Fruit fly (Drosophila melanogaster): Measurements from ENCODE around the gene Nnk.

The Nnk gene

dm6 chr3R:17781371-17781770, 23.7 kb downstream of the Nnk start (continued):
- TF ChIP-seq Atf6 (GFP tag; IDR thresholded peaks at IDR 0.05): peak; percentile 84
- peak; percentile 49 for TF ChIP-seq CG18764 (GFP tag; optimal IDR thresholded peaks at IDR 0.05)
- TF ChIP-seq seq (GFP tag; IDR thresholded peaks at IDR 0.05): peak; percentile 79
- TF ChIP-seq CG6175 (GFP tag; IDR thresholded peaks at IDR 0.05): peak; percentile 68; the same call in 2 of the 3 replicates
- peak in 1 of 2 experiments; percentile 22 for TF ChIP-seq Hr78 (GFP tag; optimal IDR thresholded peaks at IDR 0.05)
- no peak for TF ChIP-seq gfzf (GFP tag; optimal IDR thresholded peaks at IDR 0.05)
- peak; percentile 72 for TF ChIP-seq Camta (GFP tag; optimal IDR thresholded peaks at IDR 0.05)
- peak; percentile 43 for TF ChIP-seq vfl (GFP tag; optimal IDR thresholded peaks at IDR 0.05)
- TF ChIP-seq ATbp (GFP tag; optimal IDR thresholded peaks at IDR 0.05): peak; percentile 76
- peak; percentile 66 for TF ChIP-seq HmgZ (tag; optimal IDR thresholded peaks at IDR 0.05)
- peak; percentile 84 for TF ChIP-seq ind (GFP tag; optimal IDR thresholded peaks at IDR 0.05)
- no peak for TF ChIP-seq CG17912 (GFP tag; optimal IDR thresholded peaks at IDR 0.05)
- TF ChIP-seq CG30403 (GFP tag; optimal IDR thresholded peaks at IDR 0.05): peak; percentile 83
- TF ChIP-seq H15 (GFP tag; IDR thresholded peaks at IDR 0.05): peak; percentile 85
- TF ChIP-seq Taf1 (GFP tag; IDR thresholded peaks at IDR 0.05): peak; percentile 89
- TF ChIP-seq gce (GFP tag; IDR thresholded peaks at IDR 0.05): peak; percentile 76; the same call in 2 of the 3 replicates
- TF ChIP-seq jing (GFP tag; optimal IDR thresholded peaks at IDR 0.05): peak; percentile 26
- peak; percentile 39 for TF ChIP-seq CG7928 (GFP tag; optimal IDR thresholded peaks at IDR 0.05)
- TF ChIP-seq CG32772 (GFP tag; IDR thresholded peaks at IDR 0.05): peak; percentile 89
- TF ChIP-seq oc (tag; optimal IDR thresholded peaks at IDR 0.05): peak; percentile 72
- TF ChIP-seq CG6254 (GFP tag; optimal IDR thresholded peaks at IDR 0.05): peak; percentile 13
- TF ChIP-seq nom (GFP tag; optimal IDR thresholded peaks at IDR 0.05): no peak
- no peak for TF ChIP-seq CG17568 (GFP tag; optimal IDR thresholded peaks at IDR 0.05)
- TF ChIP-seq amos (GFP tag; IDR thresholded peaks at IDR 0.05; ENCODE audit: partially characterized antibody): no peak
- peak; percentile 26 for TF ChIP-seq da (GFP tag; optimal IDR thresholded peaks at IDR 0.05)
- TF ChIP-seq bbx (GFP tag; IDR thresholded peaks at IDR 0.05; ENCODE audit: partially characterized antibody): no peak
- TF ChIP-seq CG9727 (GFP tag; optimal IDR thresholded peaks at IDR 0.05): peak; percentile 50
- peak; percentile 47 for TF ChIP-seq CG12155 (GFP tag; optimal IDR thresholded peaks at IDR 0.05)
- TF ChIP-seq E2f1 (GFP tag; IDR thresholded peaks at IDR 0.05): peak; percentile 86
- peak; percentile 39; the same call in 1 of the 2 replicates for TF ChIP-seq Doc2 (GFP tag; IDR thresholded peaks at IDR 0.05)
- TF ChIP-seq CG15601 (tag; optimal IDR thresholded peaks at IDR 0.05): peak; percentile 67
- TF ChIP-seq Asciz (GFP tag; optimal IDR thresholded peaks at IDR 0.05): peak; percentile 44
- peak; percentile 81 to 83 for TF ChIP-seq Pdp1 (GFP tag; optimal IDR thresholded peaks at IDR 0.05)
- no peak for TF ChIP-seq h (optimal IDR thresholded peaks at IDR 0.05)
- TF ChIP-seq CG43689 (GFP tag; IDR thresholded peaks at IDR 0.05): peak; percentile 65

- TF ChIP-seq CG5245 (GFP tag; optimal IDR thresholded peaks at IDR 0.05): no peak
- TF ChIP-seq chinmo (GFP tag; IDR thresholded peaks at IDR 0.05; ENCODE audit: partially characterized antibody): peak; percentile 77; the same call in 2 of the 4 replicates
- peak; percentile 16 for TF ChIP-seq NK7.1 (GFP tag; optimal IDR thresholded peaks at IDR 0.05)
- TF ChIP-seq Abd-B (GFP tag; optimal IDR thresholded peaks at IDR 0.05): peak; percentile 12
- TF ChIP-seq CG3407 (GFP tag; optimal IDR thresholded peaks at IDR 0.05): no peak
- TF ChIP-seq jing (GFP tag; optimal IDR thresholded peaks at IDR 0.05): no peak
- TF ChIP-seq klu (GFP tag; IDR thresholded peaks at IDR 0.05): no peak
- TF ChIP-seq rib (GFP tag; IDR thresholded peaks at IDR 0.05): no peak
- no peak for TF ChIP-seq pho (GFP tag; optimal IDR thresholded peaks at IDR 0.05)
- TF ChIP-seq CG11560 (tag; IDR thresholded peaks at IDR 0.05): no peak
- no peak for TF ChIP-seq NC2α (GFP tag; optimal IDR thresholded peaks at IDR 0.05)
- no peak for TF ChIP-seq grn (GFP tag; optimal IDR thresholded peaks at IDR 0.05)
- TF ChIP-seq dpn (GFP tag; optimal IDR thresholded peaks at IDR 0.05): peak; percentile 44 to 54
- no peak for TF ChIP-seq CG16815 (GFP tag; optimal IDR thresholded peaks at IDR 0.05)
- no peak for TF ChIP-seq prd (optimal IDR thresholded peaks at IDR 0.05)
- peak; percentile 48; the same call in 2 of the 3 replicates for TF ChIP-seq prd (GFP tag; IDR thresholded peaks at IDR 0.05)
- TF ChIP-seq CoRest (tag; optimal IDR thresholded peaks at IDR 0.05): peak; percentile 15
- peak; percentile 59; the same call in 3 of the 4 replicates for TF ChIP-seq Gug (GFP tag; IDR thresholded peaks at IDR 0.05)
- no peak for TF ChIP-seq Hmx (GFP tag; optimal IDR thresholded peaks at IDR 0.05)
Measured at dm6 chr3R:17776952-17777407, 28.1 kb downstream of the Nnk start.
